Fruit fly (Drosophila melanogaster) Kc167 (cell line): ENCODE data around the gene Diap1.

Experiments used
- Myc ChIP-seq: fragments of >200 bp; optimal IDR thresholded peaks from 2 replicates; lab custom pipeline; 2017; ENCODE audit warnings: missing external identifiers
- Sin3A ChIP-seq: fragments of >200 bp; optimal IDR thresholded peaks from 2 replicates; lab custom pipeline; 2018; ENCODE audit warnings: missing external identifiers
- h ChIP-seq: fragments of >200 bp; optimal IDR thresholded peaks from 3 replicates; lab custom pipeline; 2018; ENCODE audit warnings: missing external identifiers
- insv ChIP-seq: fragments of >200 bp; optimal IDR thresholded peaks from 3 replicates; lab custom pipeline; 2018; ENCODE audit warnings: missing external identifiers
- psq ChIP-seq: fragments of >200 bp; optimal IDR thresholded peaks from 2 replicates; lab custom pipeline; 2017; ENCODE audit warnings: missing external identifiers
- ttk ChIP-seq: sonication (Bioruptor generic); optimal IDR thresholded peaks from 2 replicates; lab custom pipeline; 2017; ENCODE audit warnings: missing external identifiers

Diap1 gene

DNA sequence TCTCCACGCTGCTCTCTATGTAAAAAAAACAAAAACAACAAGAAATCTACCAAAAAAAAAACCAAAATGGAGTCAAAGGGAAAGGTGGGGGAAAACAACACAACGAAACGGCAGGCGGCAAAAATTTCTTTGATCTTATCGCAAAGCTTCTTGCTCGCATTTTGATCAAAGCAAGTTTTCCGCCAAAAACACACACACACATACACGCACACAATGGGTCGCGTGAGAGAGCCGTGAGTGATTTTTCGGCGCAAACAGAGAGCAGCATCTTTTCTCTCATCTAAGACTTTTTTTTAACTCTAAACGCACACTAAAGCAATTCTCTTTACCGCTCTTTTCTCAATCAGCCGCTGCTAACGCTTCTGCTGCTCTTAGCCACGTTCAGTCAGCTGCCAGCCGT is 21.9 kb downstream of the Diap1 start:
- TF ChIP-seq psq (no peak), Sin3A (no peak), Myc (lab: Kevin White, UChicago) (no peak), insv (lab: Kevin White, UChicago) (no peak), ttk (lab: Kevin White, UChicago) (no peak), h (lab: Kevin White, UChicago) (no peak)

dm6 chr3L:16027163-16027633 is 23.6 kb downstream of the Diap1 start:
- TF ChIP-seq h (lab: Kevin White, UChicago): no peak

DNA sequence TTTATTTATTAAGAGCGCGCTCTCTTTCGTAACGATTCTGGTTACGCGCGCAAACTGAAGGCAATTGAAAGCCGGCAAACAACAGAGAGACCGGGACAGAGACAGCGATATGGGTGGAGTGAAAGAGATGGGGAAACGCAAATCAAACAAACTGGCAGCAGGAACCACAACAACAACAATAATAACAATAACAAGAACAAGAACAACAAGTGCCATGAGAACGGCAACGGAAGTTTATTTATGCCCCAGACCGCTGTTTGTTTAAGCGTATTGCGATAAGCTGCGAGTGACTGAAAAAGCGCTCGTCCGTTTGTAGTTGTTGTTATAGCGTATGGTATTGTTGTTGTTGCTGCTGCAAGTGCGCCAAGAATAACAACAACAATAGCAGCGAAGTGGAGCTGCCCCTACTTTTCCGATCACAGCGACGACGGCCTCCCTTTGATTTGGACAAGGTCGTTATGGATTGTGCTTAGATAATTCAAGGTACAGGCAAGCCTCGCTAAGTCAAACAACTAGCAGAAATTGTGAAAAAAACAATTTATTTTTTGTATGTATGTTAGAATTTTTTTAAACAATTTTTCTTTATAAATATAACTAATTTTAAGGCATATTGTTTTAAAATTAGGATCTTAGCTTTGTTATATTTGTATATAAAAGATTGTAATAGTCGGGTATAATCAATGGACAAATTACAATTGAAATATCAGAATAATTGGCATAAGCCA is 24.6 kb downstream of the Diap1 start:
- TF ChIP-seq insv (lab: Kevin White, UChicago) (no peak), psq (no peak), ttk (lab: Kevin White, UChicago) (no peak), Myc (lab: Kevin White, UChicago) (no peak), h (lab: Kevin White, UChicago) (no peak), Sin3A (no peak)

DNA sequence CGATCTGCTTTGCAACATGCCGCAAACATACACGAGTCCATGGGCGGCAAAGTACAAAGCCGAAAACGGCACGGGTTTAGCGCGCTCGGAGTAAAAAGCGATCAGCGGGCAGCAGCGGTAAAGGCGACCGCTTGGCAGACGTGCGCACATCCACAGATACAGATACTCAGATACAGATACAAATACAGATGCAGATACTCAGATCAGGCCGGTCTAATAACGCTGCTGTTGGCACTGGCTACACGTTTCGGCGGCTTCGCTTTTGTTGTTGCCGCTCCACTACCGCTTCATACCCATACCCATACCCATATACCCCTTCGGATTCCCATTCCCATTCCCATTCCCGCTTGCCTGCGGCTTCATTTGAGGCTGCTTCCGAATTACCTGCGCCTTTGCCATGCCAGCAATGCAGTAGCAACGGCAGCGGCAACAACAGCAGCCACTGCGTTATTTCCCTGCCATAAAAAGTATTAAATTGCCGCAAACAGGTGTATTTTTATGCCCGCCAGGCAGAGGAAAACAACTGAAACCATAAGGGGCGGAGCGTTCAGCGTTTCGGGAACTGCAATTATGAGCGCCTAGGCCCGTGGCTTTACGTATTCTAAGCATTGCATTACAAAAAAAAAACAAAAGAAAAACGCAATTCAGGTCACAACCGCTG is 25.7 kb downstream of the Diap1 start:
- TF ChIP-seq insv (lab: Kevin White, UChicago) (no peak), ttk (lab: Kevin White, UChicago) (no peak)

dm6 chr3L:16024276-16025019 is 26.4 kb downstream of the Diap1 start:
- TF ChIP-seq h (lab: Kevin White, UChicago) (no peak), Myc (lab: Kevin White, UChicago) (no peak), Sin3A (no peak), psq (no peak), insv (lab: Kevin White, UChicago) (no peak), ttk (lab: Kevin White, UChicago) (no peak)

DNA sequence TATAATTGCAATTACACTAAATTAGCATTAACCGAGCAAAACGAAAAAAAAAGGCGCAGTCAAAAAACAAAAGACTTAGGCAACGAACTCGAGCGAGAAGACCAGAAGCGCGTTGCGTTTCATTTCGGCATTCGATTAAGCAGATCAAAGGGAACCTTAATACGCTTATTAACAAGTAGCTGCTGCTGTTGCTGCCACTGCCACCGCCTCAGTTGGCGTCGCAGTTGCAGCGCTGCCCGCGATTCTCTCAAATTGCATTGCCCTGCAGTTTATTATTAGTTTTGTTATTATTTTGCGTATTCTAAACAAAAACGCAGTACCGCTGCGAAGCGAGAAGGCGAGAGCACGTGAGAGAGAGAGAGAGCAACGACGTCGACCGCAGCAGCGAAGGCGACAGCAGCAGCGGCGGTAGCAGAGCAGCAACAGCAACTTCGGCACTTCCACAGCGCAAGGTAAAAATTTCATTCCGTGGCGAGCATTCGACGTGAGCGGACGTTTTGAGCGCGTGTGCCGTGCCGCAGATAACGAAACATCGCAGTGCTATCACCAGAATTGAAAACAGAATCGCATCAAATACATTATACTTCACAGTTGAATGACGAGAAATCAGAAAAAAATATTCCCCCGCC is 27.7 kb downstream of the Diap1 start, which contains the start of gene Notum:
Gene Notum, plus strand, starts transcription at position 461 of the 629 bp plus-strand sequence.
- TF ChIP-seq psq (no peak), Sin3A (no peak), Myc (lab: Kevin White, UChicago) (no peak), ttk (lab: Kevin White, UChicago) (no peak), insv (lab: Kevin White, UChicago) (no peak), h (lab: Kevin White, UChicago) (no peak)

dm6 chr3L:16021064-16021683 is 29.7 kb downstream of the Diap1 start:
- TF ChIP-seq psq: no peak
- no peak for TF ChIP-seq insv (lab: Kevin White, UChicago)
- TF ChIP-seq Sin3A: no peak
- TF ChIP-seq h (lab: Kevin White, UChicago): no peak
- TF ChIP-seq Myc (lab: Kevin White, UChicago): no peak

DNA sequence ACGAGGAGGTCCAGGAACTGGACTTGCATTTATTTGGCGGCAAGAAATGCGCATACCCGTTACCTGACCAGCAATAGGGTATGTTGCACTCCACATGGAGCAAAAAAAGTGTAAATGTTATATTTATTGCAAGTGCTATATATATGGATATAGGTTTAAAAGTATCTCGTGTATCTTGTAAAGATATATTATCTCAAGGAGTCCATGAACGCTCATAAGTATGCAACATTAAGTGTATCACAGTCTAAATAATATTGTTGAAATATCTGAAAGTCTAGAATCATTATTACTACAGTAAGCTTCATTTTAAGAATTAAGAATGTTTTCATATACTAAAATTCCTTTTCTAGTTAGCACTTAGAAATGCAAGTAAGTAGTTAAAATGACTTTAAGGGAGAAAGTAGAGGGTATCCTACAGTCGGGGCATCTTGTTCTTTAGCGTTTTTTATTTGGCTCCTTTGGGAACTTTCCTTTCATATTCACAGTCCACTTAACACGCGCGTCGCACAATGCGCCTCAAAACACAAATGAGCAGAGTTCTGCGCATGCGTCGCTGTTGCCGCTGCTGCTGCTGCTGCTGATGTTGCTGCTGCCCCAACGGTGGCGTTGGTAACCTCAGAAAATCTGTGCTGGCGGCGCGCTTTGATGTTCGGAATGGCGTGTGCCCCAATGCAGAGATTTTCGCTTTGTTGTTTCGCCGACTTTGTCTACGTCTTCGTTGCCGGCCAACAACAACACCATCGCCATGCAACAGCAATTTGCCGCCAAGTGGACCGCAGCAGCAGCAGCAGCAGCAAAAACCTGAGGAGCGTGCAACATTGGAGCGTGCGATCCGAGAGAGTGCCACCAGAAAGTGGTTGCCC is 31.5 kb downstream of the Diap1 start:
- TF ChIP-seq psq (no peak), h (lab: Kevin White, UChicago) (no peak), ttk (lab: Kevin White, UChicago) (no peak), Myc (lab: Kevin White, UChicago) (no peak), Sin3A (no peak), insv (lab: Kevin White, UChicago) (no peak)

dm6 chr3L:16018721-16019120 is 32.1 kb downstream of the Diap1 start:
- TF ChIP-seq insv (lab: Kevin White, UChicago): no peak
- no peak for TF ChIP-seq h (lab: Kevin White, UChicago)
- TF ChIP-seq Sin3A: no peak
- no peak for TF ChIP-seq Myc (lab: Kevin White, UChicago)
- no peak for TF ChIP-seq ttk (lab: Kevin White, UChicago)
- TF ChIP-seq psq: no peak

- TF ChIP-seq ttk (lab: Kevin White, UChicago) (no peak), h (lab: Kevin White, UChicago) (no peak), Myc (lab: Kevin White, UChicago) (no peak)
Observed at dm6 chr3L:16018251-16018583, 32.6 kb downstream of the Diap1 start.
